Fruit fly (Drosophila melanogaster) whole organism, embryonic: Measurements from ENCODE around the gene zye.

Experiments used
- CG10979 ChIP-seq: fragments of 200-800 bp; sonication (Bioruptor generic); optimal IDR thresholded peaks from 2 replicates; lab custom pipeline; 2018; ENCODE audit warnings: missing biosample characterization, mild to moderate bottlenecking, missing genetic modification characterization, moderate library complexity
- CG11695 ChIP-seq: fragments of 200-800 bp; sonication (Bioruptor generic); IDR thresholded peaks from 3 replicates; pipeline ENCODE4 v1.3.6; 2022; ENCODE audit warnings: missing biosample characterization, missing genetic modification characterization
- CG12219 ChIP-seq: fragments of 200-800 bp; sonication (Bioruptor generic); optimal IDR thresholded peaks from 3 replicates; lab custom pipeline; 2018; ENCODE audit warnings: missing biosample characterization, mild to moderate bottlenecking, missing genetic modification characterization
- CG12391 ChIP-seq: fragments of 200-800 bp; sonication (Bioruptor generic); optimal IDR thresholded peaks from 3 replicates; lab custom pipeline; 2018; ENCODE audit warnings: missing biosample characterization, mild to moderate bottlenecking, missing genetic modification characterization, moderate library complexity
- CG13424 ChIP-seq: fragments of 200-800 bp; sonication (Bioruptor generic); optimal IDR thresholded peaks from 2 replicates; lab custom pipeline; 2019; ENCODE audit warnings: missing biosample characterization, mild to moderate bottlenecking, missing genetic modification characterization, moderate library complexity
- CG13624 ChIP-seq: fragments of 200-800 bp; sonication (Bioruptor generic); optimal IDR thresholded peaks from 2 replicates; lab custom pipeline; 2016; ENCODE audit warnings: missing biosample characterization, missing genetic modification characterization
- CG13775 ChIP-seq: fragments of 200-800 bp; sonication (Bioruptor generic); optimal IDR thresholded peaks from 3 replicates; lab custom pipeline; 2017; ENCODE audit warnings: missing biosample characterization, mild to moderate bottlenecking, missing genetic modification characterization
- CG14710 ChIP-seq: fragments of 200-800 bp; sonication (Bioruptor generic); optimal IDR thresholded peaks from 3 replicates; lab custom pipeline; 2019; ENCODE audit warnings: missing biosample characterization, mild to moderate bottlenecking, missing genetic modification characterization, moderate library complexity
- CG1529 ChIP-seq: fragments of 200-800 bp; sonication (Bioruptor generic); optimal IDR thresholded peaks from 3 replicates; lab custom pipeline; 2018; ENCODE audit warnings: missing biosample characterization, missing genetic modification characterization
- CG17802 ChIP-seq: fragments of 200-800 bp; sonication (Bioruptor generic); optimal IDR thresholded peaks from 2 replicates; lab custom pipeline; 2018; ENCODE audit warnings: missing biosample characterization, mild to moderate bottlenecking, missing genetic modification characterization, moderate library complexity
- CG17912 ChIP-seq: fragments of 200-800 bp; sonication (Bioruptor generic); optimal IDR thresholded peaks from 2 replicates; lab custom pipeline; 2018; ENCODE audit warnings: missing biosample characterization, mild to moderate bottlenecking, missing genetic modification characterization
- CG2199 ChIP-seq: fragments of 200-800 bp; sonication (Bioruptor generic); IDR thresholded peaks from 3 replicates; pipeline ENCODE4 v1.3.6; 2022; ENCODE audit warnings: missing biosample characterization, missing genetic modification characterization
- CG30020 ChIP-seq: fragments of 200-800 bp; optimal IDR thresholded peaks from 2 replicates; lab custom pipeline; 2019; ENCODE audit warnings: missing biosample characterization, mild to moderate bottlenecking, missing genetic modification characterization, moderate library complexity
- CG3065 ChIP-seq: fragments of 200-800 bp; sonication (Bioruptor generic); optimal IDR thresholded peaks from 2 replicates; lab custom pipeline; 2016; ENCODE audit warnings: missing biosample characterization, missing genetic modification characterization
- CG32767 ChIP-seq: fragments of 200-800 bp; sonication (Bioruptor generic); IDR thresholded peaks from 2 replicates; pipeline ENCODE4 v1.3.6; 2022; ENCODE audit warnings: missing biosample characterization, missing genetic modification characterization
- CG3407 ChIP-seq: fragments of 200-800 bp; sonication (Bioruptor generic); optimal IDR thresholded peaks from 2 replicates; lab custom pipeline; 2018; ENCODE audit warnings: missing biosample characterization, mild to moderate bottlenecking, missing genetic modification characterization
- CG34422 ChIP-seq: fragments of 200-800 bp; sonication (Bioruptor generic); IDR thresholded peaks from 3 replicates; pipeline ENCODE4 v1.3.6; 2022; ENCODE audit warnings: missing biosample characterization, missing genetic modification characterization
- CG6689 ChIP-seq: fragments of 200-800 bp; sonication (Bioruptor generic); IDR thresholded peaks from 2 replicates; pipeline ENCODE4 v1.3.6; 2022; ENCODE audit warnings: missing biosample characterization, missing genetic modification characterization
- CG6854 ChIP-seq: fragments of 200-800 bp; sonication (Bioruptor generic); optimal IDR thresholded peaks from 3 replicates; lab custom pipeline; 2017; ENCODE audit warnings: missing biosample characterization, mild to moderate bottlenecking, missing genetic modification characterization
- CG7963 ChIP-seq: fragments of 200-800 bp; sonication (Bioruptor generic); IDR thresholded peaks from 3 replicates; pipeline ENCODE4 v1.3.6; 2022; ENCODE audit warnings: missing biosample characterization, missing genetic modification characterization; ENCODE audit not compliant: partially characterized antibody
- CG7987 ChIP-seq: fragments of 200-800 bp; sonication (Bioruptor generic); optimal IDR thresholded peaks from 2 replicates; lab custom pipeline; 2018; ENCODE audit warnings: missing biosample characterization, mild to moderate bottlenecking, missing genetic modification characterization, moderate library complexity
- CG8924 ChIP-seq: fragments of 200-800 bp; optimal IDR thresholded peaks from 3 replicates; lab custom pipeline; 2019; ENCODE audit warnings: missing biosample characterization, mild to moderate bottlenecking, missing genetic modification characterization, moderate library complexity
- CG9932 ChIP-seq: fragments of 200-800 bp; sonication (Bioruptor generic); IDR thresholded peaks from 2 replicates; pipeline ENCODE4 v1.3.6; 2022; ENCODE audit warnings: missing biosample characterization, missing genetic modification characterization
- D19A ChIP-seq: fragments of 200-800 bp; optimal IDR thresholded peaks from 3 replicates; lab custom pipeline; 2019; ENCODE audit warnings: missing biosample characterization, mild to moderate bottlenecking, missing genetic modification characterization, moderate library complexity
- Dbx ChIP-seq: fragments of 200-800 bp; sonication (Bioruptor generic); IDR thresholded peaks from 3 replicates; pipeline ENCODE4 v1.3.6; 2022; ENCODE audit warnings: missing biosample characterization, missing genetic modification characterization
- Deaf1 ChIP-seq: fragments of 200-800 bp; optimal IDR thresholded peaks from 3 replicates; lab custom pipeline; 2019; ENCODE audit warnings: missing biosample characterization, mild to moderate bottlenecking, missing genetic modification characterization, moderate library complexity
- Dip3 ChIP-seq: fragments of 200-800 bp; sonication (Bioruptor generic); optimal IDR thresholded peaks from 3 replicates; lab custom pipeline; 2016; ENCODE audit warnings: missing biosample characterization, missing genetic modification characterization
- Doc2 ChIP-seq: fragments of 200-800 bp; sonication (Bioruptor generic); IDR thresholded peaks from 2 replicates; pipeline ENCODE4 v1.3.6; 2022; ENCODE audit warnings: missing biosample characterization, missing genetic modification characterization
- H15 ChIP-seq: fragments of 200-800 bp; sonication (Bioruptor generic); IDR thresholded peaks from 3 replicates; pipeline ENCODE4 v1.3.6; 2022; ENCODE audit warnings: missing biosample characterization, missing genetic modification characterization
- HLH4C ChIP-seq: fragments of 200-800 bp; sonication (Bioruptor generic); IDR thresholded peaks from 3 replicates; pipeline ENCODE4 v1.3.6; 2022; ENCODE audit warnings: missing biosample characterization, missing genetic modification characterization; ENCODE audit not compliant: partially characterized antibody
- Med ChIP-seq: fragments of 200-800 bp; sonication (Bioruptor generic); peaks from one replicate; lab custom pipeline; 2016; ENCODE audit warnings: missing biosample characterization, missing genetic modification characterization, mild to moderate bottlenecking, inconsistent platforms, moderate library complexity
- Oli ChIP-seq: fragments of 200-800 bp; sonication (Bioruptor generic); optimal IDR thresholded peaks from 2 replicates; lab custom pipeline; 2018; ENCODE audit warnings: missing biosample characterization, mild to moderate bottlenecking, missing genetic modification characterization, moderate library complexity
- Optix ChIP-seq: fragments of 200-800 bp; sonication (Bioruptor generic); IDR thresholded peaks from 3 replicates; pipeline ENCODE4 v1.3.6; 2022; ENCODE audit warnings: missing biosample characterization, missing genetic modification characterization
- Rx ChIP-seq: fragments of 200-800 bp; sonication (Bioruptor generic); IDR thresholded peaks from 2 replicates; pipeline ENCODE4 v1.3.6; 2022; ENCODE audit warnings: missing biosample characterization, missing genetic modification characterization
- bigmax ChIP-seq: fragments of 200-800 bp; sonication (Bioruptor generic); optimal IDR thresholded peaks from 2 replicates; lab custom pipeline; 2018; ENCODE audit warnings: missing biosample characterization, mild to moderate bottlenecking, missing genetic modification characterization
- bsh ChIP-seq, 2 experiments: fragments of 200-800 bp; sonication (Bioruptor generic); optimal IDR thresholded peaks; 2 replicates each; lab custom pipeline; 2017 to 2018; ENCODE audit warnings: mild to moderate bottlenecking in 2 of 2, missing biosample characterization in 2 of 2, missing genetic modification characterization in 2 of 2, moderate library complexity in 1 of 2
- crol ChIP-seq: fragments of 200-800 bp; sonication (Bioruptor generic); IDR thresholded peaks from 2 replicates; pipeline ENCODE4 v1.3.6; 2022; ENCODE audit warnings: missing biosample characterization, missing genetic modification characterization
- dmrt11E ChIP-seq: fragments of 200-800 bp; sonication (Bioruptor generic); optimal IDR thresholded peaks from 3 replicates; lab custom pipeline; 2018; ENCODE audit warnings: missing biosample characterization, mild to moderate bottlenecking, missing genetic modification characterization, moderate library complexity
- dmrt99B ChIP-seq: fragments of 200-800 bp; sonication (Bioruptor generic); optimal IDR thresholded peaks from 2 replicates; lab custom pipeline; 2018; ENCODE audit warnings: missing biosample characterization, mild to moderate bottlenecking, missing genetic modification characterization, moderate library complexity
- ems ChIP-seq: fragments of 200-800 bp; sonication (Bioruptor generic); optimal IDR thresholded peaks from 3 replicates; lab custom pipeline; 2016; ENCODE audit warnings: missing biosample characterization, missing genetic modification characterization
- gcm2 ChIP-seq: fragments of 200-800 bp; sonication (Bioruptor generic); optimal IDR thresholded peaks from 2 replicates; lab custom pipeline; 2016; ENCODE audit warnings: missing biosample characterization, missing genetic modification characterization
- gfzf ChIP-seq: fragments of 200-800 bp; sonication (Bioruptor generic); optimal IDR thresholded peaks from 2 replicates; lab custom pipeline; 2016; ENCODE audit warnings: missing biosample characterization, mild to moderate bottlenecking, missing genetic modification characterization, moderate library complexity
- hbn ChIP-seq: fragments of 200-800 bp; sonication (Bioruptor generic); IDR thresholded peaks from 2 replicates; pipeline ENCODE4 v1.3.6; 2022; ENCODE audit warnings: missing biosample characterization, missing genetic modification characterization; ENCODE audit not compliant: partially characterized antibody
- jing ChIP-seq: fragments of 200-800 bp; sonication (Bioruptor generic); optimal IDR thresholded peaks from 2 replicates; lab custom pipeline; 2018; ENCODE audit warnings: missing biosample characterization, mild to moderate bottlenecking, missing genetic modification characterization
- maf-S ChIP-seq: fragments of 200-800 bp; sonication (Bioruptor generic); optimal IDR thresholded peaks from 2 replicates; lab custom pipeline; 2016; ENCODE audit warnings: missing biosample characterization, missing genetic modification characterization
- mam ChIP-seq: fragments of 200-800 bp; sonication (Bioruptor generic); optimal IDR thresholded peaks from 3 replicates; lab custom pipeline; 2016; ENCODE audit warnings: missing biosample characterization, missing genetic modification characterization
- mirr ChIP-seq: fragments of 200-800 bp; sonication (Bioruptor generic); optimal IDR thresholded peaks from 3 replicates; lab custom pipeline; 2018; ENCODE audit warnings: missing biosample characterization, mild to moderate bottlenecking, missing genetic modification characterization
- row ChIP-seq: fragments of 200-800 bp; sonication (Bioruptor generic); IDR thresholded peaks from 3 replicates; pipeline ENCODE4 v1.3.6; 2022; ENCODE audit warnings: missing biosample characterization, missing genetic modification characterization
- salm ChIP-seq: fragments of 200-800 bp; sonication (Bioruptor generic); optimal IDR thresholded peaks from 2 replicates; lab custom pipeline; 2018; ENCODE audit warnings: missing biosample characterization, mild to moderate bottlenecking, missing genetic modification characterization

zye gene

dm6 chr3L:20471499-20472313 is 58.3 kb downstream of the zye start (continued):
- TF ChIP-seq CG8924 (tag; lab: Kevin White, UChicago), result peak; percentile 41
- no peak for TF ChIP-seq CG7963 (GFP tag; lab: Robert Waterston, UW)
- peak; percentile 49; the same call in 2 of the 3 replicates for TF ChIP-seq CG11695
- peak; percentile 60 for TF ChIP-seq ems
- TF ChIP-seq CG14710, result peak; percentile 16
- TF ChIP-seq CG3407 (GFP tag; lab: Kevin White, UChicago), result peak; percentile 77
- no peak for TF ChIP-seq gcm2 (GFP tag; lab: Kevin White, UChicago)
- peak; percentile 0 for TF ChIP-seq CG13624 (GFP tag; lab: Kevin White, UChicago)
- peak; percentile 58 for TF ChIP-seq CG13424 (tag; lab: Kevin White, UChicago)
- 0 out of 3 replicates have a peak, but pooled peaks have one; percentile 35 for TF ChIP-seq CG2199 (GFP tag; lab: Robert Waterston, UW)
- peak; percentile 44; the same call in 1 of the 3 replicates for TF ChIP-seq Dbx (GFP tag; lab: Robert Waterston, UW)
- peak; percentile 22 for TF ChIP-seq CG3065
- TF ChIP-seq H15 (GFP tag; lab: Robert Waterston, UW), result no peak
- no peak for TF ChIP-seq salm (tag; lab: Kevin White, UChicago)
- TF ChIP-seq Oli (tag; lab: Kevin White, UChicago), result no peak
- TF ChIP-seq row (GFP tag; lab: Robert Waterston, UW), result no peak; the same call in 1 of the 3 replicates
- no peak for TF ChIP-seq Doc2
- TF ChIP-seq HLH4C, result no peak
- no peak for TF ChIP-seq CG30020 (tag; lab: Kevin White, UChicago)
- peak; percentile 97 for TF ChIP-seq D19A (tag; lab: Kevin White, UChicago)
- peak; percentile 96 for TF ChIP-seq Med
- TF ChIP-seq Deaf1, result no peak
- TF ChIP-seq CG13775 (GFP tag; lab: Kevin White, UChicago), result no peak
- TF ChIP-seq dmrt11E (tag; lab: Kevin White, UChicago), result peak; percentile 70
- peak; percentile 25 for TF ChIP-seq CG12391
- peak; percentile 73 for TF ChIP-seq CG1529 (GFP tag; lab: Kevin White, UChicago)
- TF ChIP-seq crol, result peak; percentile 7; the same call in 1 of the 2 replicates
- peak; percentile 66 for TF ChIP-seq mirr (GFP tag; lab: Kevin White, UChicago)
- no peak for TF ChIP-seq dmrt99B
- no peak for TF ChIP-seq CG9932
- TF ChIP-seq bsh (GFP tag; optimal IDR thresholded peaks at IDR 0.05; lab: Kevin White, UChicago), result peak in 1 of 2 experiments; percentile 58
- peak; percentile 55 for TF ChIP-seq CG6854 (GFP tag; lab: Kevin White, UChicago)
- no peak for TF ChIP-seq hbn (GFP tag; lab: Robert Waterston, UW)
- no peak for TF ChIP-seq CG17802 (tag; lab: Kevin White, UChicago)
- peak; percentile 12 for TF ChIP-seq CG10979 (tag; lab: Kevin White, UChicago)
- peak; percentile 3 for TF ChIP-seq bigmax (GFP tag; lab: Kevin White, UChicago)
- TF ChIP-seq CG32767 (GFP tag; lab: Robert Waterston, UW), result no peak
- no peak for TF ChIP-seq Optix (GFP tag; lab: Robert Waterston, UW)
- no peak for TF ChIP-seq Rx (GFP tag; lab: Robert Waterston, UW)
- TF ChIP-seq Dip3, result no peak
- peak; percentile 64 for TF ChIP-seq CG17912 (GFP tag; lab: Kevin White, UChicago)
- TF ChIP-seq jing (GFP tag; lab: Kevin White, UChicago), result no peak
- TF ChIP-seq CG12219 (GFP tag; lab: Kevin White, UChicago), result peak; percentile 30
- no peak for TF ChIP-seq gfzf (GFP tag; lab: Kevin White, UChicago)
- peak; percentile 40; the same call in 1 of the 3 replicates for TF ChIP-seq CG34422
- peak; percentile 27 for TF ChIP-seq mam (GFP tag; lab: Kevin White, UChicago)
- peak; percentile 42 for TF ChIP-seq maf-S (GFP tag; lab: Kevin White, UChicago)
- TF ChIP-seq CG7987 (GFP tag; lab: Kevin White, UChicago), result peak; percentile 56
- no peak for TF ChIP-seq CG6689
